ENCODE assay signal across 1 worm cellular context in genomic region chrIV:11025941-11026340, ce11.
TF ChIP-seq lines count a peak whose summit lies in the region.

No protein-coding gene starts in this region.

TF ChIP-seq in whole organism, L4 larva, 104 proteins besides CTCF, POLR2A, EP300 and RAD21 (continued from another document):
- TF ChIP-seq unc-62 (GFP tag; optimal IDR thresholded peaks at IDR 0.05 in 1 of 2; lab: Kevin White, UChicago) (peak in 1 of 2 experiments; percentile 24), unc-62 (tag; optimal IDR thresholded peaks at IDR 0.05; lab: Kevin White, UChicago) (no peak), mep-1 (tag; optimal IDR thresholded peaks at IDR 0.05; lab: Kevin White, UChicago) (peak; percentile 27), dpl-1 (GFP tag; optimal IDR thresholded peaks at IDR 0.05; lab: Kevin White, UChicago) (no peak), ZK337.2 (GFP tag; IDR thresholded peaks at IDR 0.05; lab: Robert Waterston, UW) (peak; percentile 65; the same call in 1 of the 2 replicates), F44E2.7 (GFP tag; IDR thresholded peaks at IDR 0.05; lab: Robert Waterston, UW) (0 out of 2 replicates have a peak, but pooled peaks have one; percentile 43), daf-16 (GFP tag; optimal IDR thresholded peaks at IDR 0.05; lab: Kevin White, UChicago) (peak; percentile 31 to 64), daf-16 (tag; optimal IDR thresholded peaks at IDR 0.05; lab: Kevin White, UChicago) (peak; percentile 17), php-3 (GFP tag; IDR thresholded peaks at IDR 0.05; lab: Robert Waterston, UW) (peak; percentile 79), ztf-7 (tag; optimal IDR thresholded peaks at IDR 0.05; lab: Kevin White, UChicago) (no peak), snpc-1.2 (GFP tag; IDR thresholded peaks at IDR 0.05; lab: Robert Waterston, UW) (peak; percentile 92), lin-13 (GFP tag; optimal IDR thresholded peaks at IDR 0.05; lab: Kevin White, UChicago) (no peak), ces-1 (GFP tag; optimal IDR thresholded peaks at IDR 0.05; lab: Kevin White, UChicago) (no peak), aly-2 (tag; optimal IDR thresholded peaks at IDR 0.05; lab: Kevin White, UChicago) (no peak), ceh-44 (GFP tag; IDR thresholded peaks at IDR 0.05; lab: Robert Waterston, UW) (peak; percentile 91), set-16 (GFP tag; IDR thresholded peaks at IDR 0.05; lab: Robert Waterston, UW) (peak; percentile 39; the same call in 1 of the 2 replicates), T26A8.4 (GFP tag; IDR thresholded peaks at IDR 0.05; lab: Robert Waterston, UW) (peak; percentile 72), nhr-111 (GFP tag; optimal IDR thresholded peaks at IDR 0.05; lab: Kevin White, UChicago) (peak; percentile 75), pha-4 (GFP tag; IDR thresholded peaks at IDR 0.05; lab: Robert Waterston, UW) (peak; percentile 77), pha-4 (tag; optimal IDR thresholded peaks at IDR 0.05; lab: Kevin White, UChicago) (no peak), mdl-1 (tag; optimal IDR thresholded peaks at IDR 0.05; lab: Kevin White, UChicago) (no peak), lin-1 (GFP tag; IDR thresholded peaks at IDR 0.05; lab: Robert Waterston, UW) (peak; percentile 78), gei-8 (GFP tag; optimal IDR thresholded peaks at IDR 0.05; lab: Kevin White, UChicago) (peak; percentile 66), F37D6.2 (tag; optimal IDR thresholded peaks at IDR 0.05; lab: Kevin White, UChicago) (no peak), cey-2 (tag; optimal IDR thresholded peaks at IDR 0.05; lab: Kevin White, UChicago; ENCODE audit: borderline replicate concordance, insufficient read depth) (no peak), lim-7 (GFP tag; IDR thresholded peaks at IDR 0.05; lab: Robert Waterston, UW) (peak; percentile 96), nhr-48 (tag; optimal IDR thresholded peaks at IDR 0.05; lab: Kevin White, UChicago) (peak; percentile 43), nhr-237 (tag; optimal IDR thresholded peaks at IDR 0.05; lab: Kevin White, UChicago) (no peak), dmd-8 (GFP tag; IDR thresholded peaks at IDR 0.05; lab: Robert Waterston, UW) (peak; percentile 86), ztf-11 (tag; optimal IDR thresholded peaks at IDR 0.05; lab: Kevin White, UChicago) (no peak), nhr-77 (tag; optimal IDR thresholded peaks at IDR 0.05; lab: Kevin White, UChicago) (no peak), sdz-12 (GFP tag; optimal IDR thresholded peaks at IDR 0.05; lab: Kevin White, UChicago) (no peak), lin-38 (GFP tag; IDR thresholded peaks at IDR 0.05; lab: Robert Waterston, UW) (peak; percentile 78), rbr-2 (tag; optimal IDR thresholded peaks at IDR 0.05; lab: Kevin White, UChicago) (peak; percentile 42), duxl-1 (tag; optimal IDR thresholded peaks at IDR 0.05; lab: Kevin White, UChicago; ENCODE audit: poor library complexity) (peak; percentile 18), arid-1 (GFP tag; conservative IDR thresholded peaks at IDR 0.05; lab: Robert Waterston, UW) (peak; percentile 74), aha-1 (tag; lab: Kevin White, UChicago) (no peak)
TF ChIP-seq in whole organism, L4 larva: peak in this region for 55.
